Fruit fly (Drosophila melanogaster) whole organism, embryonic: ENCODE measurements around the gene ppk23.

Experiments used
- Abd-B ChIP-seq: fragments of 200-800 bp; sonication (Bioruptor generic); optimal IDR thresholded peaks from 2 replicates; lab custom pipeline; 2018; ENCODE audit warnings: missing biosample characterization, mild to moderate bottlenecking, missing genetic modification characterization, moderate library complexity
- Atf3 ChIP-seq: fragments of 200-800 bp; sonication (Bioruptor generic); optimal IDR thresholded peaks from 3 replicates; lab custom pipeline; 2016; ENCODE audit warnings: missing biosample characterization, missing genetic modification characterization
- Atf6 ChIP-seq: fragments of 200-800 bp; sonication (Bioruptor generic); IDR thresholded peaks from 2 replicates; pipeline ENCODE4 v1.3.6; 2022; ENCODE audit warnings: missing biosample characterization, missing genetic modification characterization
- CG10321 ChIP-seq: fragments of 200-800 bp; sonication (Bioruptor generic); IDR thresholded peaks from 2 replicates; pipeline ENCODE4 v1.3.6; 2022; ENCODE audit warnings: missing biosample characterization, missing genetic modification characterization
- CG10543 ChIP-seq: fragments of 200-800 bp; sonication (Bioruptor generic); optimal IDR thresholded peaks from 3 replicates; lab custom pipeline; 2017; ENCODE audit warnings: missing biosample characterization, mild to moderate bottlenecking, missing genetic modification characterization, moderate library complexity
- CG10654 ChIP-seq: fragments of 200-800 bp; sonication (Bioruptor generic); optimal IDR thresholded peaks from 2 replicates; lab custom pipeline; 2016; ENCODE audit warnings: missing biosample characterization, missing genetic modification characterization
- CG11560 ChIP-seq: fragments of 200-800 bp; sonication (Bioruptor generic); IDR thresholded peaks from 3 replicates; pipeline ENCODE4 v1.3.6; 2022; ENCODE audit warnings: missing biosample characterization, missing genetic modification characterization
- CG12942 ChIP-seq: fragments of 200-800 bp; sonication (Bioruptor generic); optimal IDR thresholded peaks from 3 replicates; lab custom pipeline; 2016; ENCODE audit warnings: missing biosample characterization, missing genetic modification characterization
- CG1647 ChIP-seq: fragments of 200-800 bp; sonication (Bioruptor generic); optimal IDR thresholded peaks from 3 replicates; lab custom pipeline; 2016; ENCODE audit warnings: missing biosample characterization, missing genetic modification characterization
- CG17186 ChIP-seq: fragments of 200-800 bp; sonication (Bioruptor generic); optimal IDR thresholded peaks from 3 replicates; lab custom pipeline; 2017; ENCODE audit warnings: missing biosample characterization, missing genetic modification reagents, missing genetic modification characterization
- CG17359 ChIP-seq: fragments of 200-800 bp; sonication (Bioruptor generic); optimal IDR thresholded peaks from 3 replicates; lab custom pipeline; 2018; ENCODE audit warnings: missing biosample characterization, mild to moderate bottlenecking, missing genetic modification characterization, moderate library complexity
- CG18619 ChIP-seq: fragments of 200-800 bp; sonication (Bioruptor generic); optimal IDR thresholded peaks from 3 replicates; lab custom pipeline; 2017; ENCODE audit warnings: missing biosample characterization, mild to moderate bottlenecking, missing genetic modification characterization
- CG2202 ChIP-seq: fragments of 200-800 bp; sonication (Bioruptor generic); optimal IDR thresholded peaks from 2 replicates; lab custom pipeline; 2018; ENCODE audit warnings: missing biosample characterization, mild to moderate bottlenecking, missing genetic modification characterization
- CG2875 ChIP-seq: fragments of 200-800 bp; sonication (Bioruptor generic); optimal IDR thresholded peaks from 2 replicates; lab custom pipeline; 2017; ENCODE audit warnings: missing biosample characterization, mild to moderate bottlenecking, missing genetic modification characterization, missing genetic modification reagents
- CG30403 ChIP-seq: fragments of 200-800 bp; sonication (Bioruptor generic); optimal IDR thresholded peaks from 3 replicates; lab custom pipeline; 2016; ENCODE audit warnings: missing biosample characterization, missing genetic modification characterization
- CG30431 ChIP-seq: fragments of 200-800 bp; sonication (Bioruptor generic); optimal IDR thresholded peaks from 2 replicates; lab custom pipeline; 2017; ENCODE audit warnings: missing biosample characterization, missing genetic modification characterization
- CG3281 ChIP-seq: fragments of 200-800 bp; sonication (Bioruptor generic); optimal IDR thresholded peaks from 3 replicates; lab custom pipeline; 2017; ENCODE audit warnings: missing biosample characterization, mild to moderate bottlenecking, missing genetic modification characterization
- CG33557 ChIP-seq: fragments of 200-800 bp; sonication (Bioruptor generic); optimal IDR thresholded peaks from 2 replicates; lab custom pipeline; 2019; ENCODE audit warnings: missing biosample characterization, mild to moderate bottlenecking, missing genetic modification characterization, moderate library complexity
- CG4730 ChIP-seq: fragments of 200-800 bp; sonication (Bioruptor generic); IDR thresholded peaks from 2 replicates; pipeline ENCODE4 v1.3.6; 2022; ENCODE audit warnings: missing biosample characterization, missing genetic modification characterization
- CG4820 ChIP-seq: fragments of 200-800 bp; sonication (Bioruptor generic); optimal IDR thresholded peaks from 3 replicates; lab custom pipeline; 2016; ENCODE audit warnings: missing biosample characterization, missing genetic modification characterization
- CG4854 ChIP-seq: fragments of 200-800 bp; sonication (Bioruptor generic); optimal IDR thresholded peaks from 2 replicates; lab custom pipeline; 2016; ENCODE audit warnings: missing biosample characterization, missing genetic modification characterization, inconsistent platforms
- CG7556 ChIP-seq: fragments of 200-800 bp; sonication (Bioruptor generic); optimal IDR thresholded peaks from 2 replicates; lab custom pipeline; 2017; ENCODE audit warnings: missing biosample characterization, mild to moderate bottlenecking, missing genetic modification characterization
- CG8765 ChIP-seq: fragments of 200-800 bp; sonication (Bioruptor generic); IDR thresholded peaks from 2 replicates; pipeline ENCODE4 v1.3.6; 2022; ENCODE audit warnings: missing biosample characterization, missing genetic modification characterization
- CTCF ChIP-seq: fragments of 200-800 bp; sonication (Bioruptor generic); optimal IDR thresholded peaks from 2 replicates; lab custom pipeline; 2017; ENCODE audit warnings: missing biosample characterization, mild to moderate bottlenecking, missing genetic modification characterization, moderate library complexity
- CoRest ChIP-seq: fragments of 200-800 bp; sonication (Bioruptor generic); optimal IDR thresholded peaks from 3 replicates; lab custom pipeline; 2018; ENCODE audit warnings: missing biosample characterization, mild to moderate bottlenecking, missing genetic modification characterization, moderate library complexity
- Dfd ChIP-seq, 2 experiments: fragments of >200 bp; optimal IDR thresholded peaks; 2 replicates each; lab custom pipeline; 2017; ENCODE audit warnings: missing biosample characterization in 2 of 2, missing genetic modification characterization in 2 of 2
- Drgx ChIP-seq: fragments of 200-800 bp; sonication (Bioruptor generic); IDR thresholded peaks from 2 replicates; pipeline ENCODE4 v1.3.6; 2022; ENCODE audit warnings: missing biosample characterization, missing genetic modification characterization
- HmgD ChIP-seq: fragments of 200-800 bp; sonication (Bioruptor generic); optimal IDR thresholded peaks from 3 replicates; lab custom pipeline; 2016; ENCODE audit warnings: missing biosample characterization, missing genetic modification characterization
- Lhr ChIP-seq: fragments of 200-800 bp; sonication (Bioruptor generic); optimal IDR thresholded peaks from 3 replicates; lab custom pipeline; 2017; ENCODE audit warnings: mild to moderate bottlenecking, missing biosample characterization, missing genetic modification reagents, missing genetic modification characterization
- Max ChIP-seq: fragments of 200-800 bp; sonication (Bioruptor generic); optimal IDR thresholded peaks from 2 replicates; lab custom pipeline; 2016; ENCODE audit warnings: missing biosample characterization, mild to moderate bottlenecking, missing genetic modification characterization
- Poxn ChIP-seq: fragments of 200-800 bp; sonication (Bioruptor generic); IDR thresholded peaks from 2 replicates; pipeline ENCODE4 v1.3.6; 2022; ENCODE audit warnings: missing biosample characterization, missing genetic modification characterization
- Ssrp ChIP-seq: fragments of 200-800 bp; sonication (Bioruptor generic); optimal IDR thresholded peaks from 2 replicates; lab custom pipeline; 2018; ENCODE audit warnings: missing biosample characterization, mild to moderate bottlenecking, missing genetic modification characterization, moderate library complexity
- ash1 ChIP-seq: fragments of 200-800 bp; sonication (Bioruptor generic); optimal IDR thresholded peaks from 2 replicates; lab custom pipeline; 2018; ENCODE audit warnings: missing biosample characterization, mild to moderate bottlenecking, missing genetic modification characterization
- bsh ChIP-seq, 2 experiments: fragments of 200-800 bp; sonication (Bioruptor generic); optimal IDR thresholded peaks; 2 replicates each; lab custom pipeline; 2017 to 2018; ENCODE audit warnings: mild to moderate bottlenecking in 2 of 2, missing biosample characterization in 2 of 2, missing genetic modification characterization in 2 of 2, moderate library complexity in 1 of 2
- chn ChIP-seq: fragments of 200-800 bp; sonication (Bioruptor generic); optimal IDR thresholded peaks from 2 replicates; lab custom pipeline; 2016; ENCODE audit warnings: missing biosample characterization, missing genetic modification characterization
- crol ChIP-seq: fragments of 200-800 bp; sonication (Bioruptor generic); IDR thresholded peaks from 2 replicates; pipeline ENCODE4 v1.3.6; 2022; ENCODE audit warnings: missing biosample characterization, missing genetic modification characterization
- dm ChIP-seq: fragments of 200-800 bp; sonication (Bioruptor generic); optimal IDR thresholded peaks from 3 replicates; lab custom pipeline; 2016; ENCODE audit warnings: missing biosample characterization, missing genetic modification characterization
- dpn ChIP-seq, 2 experiments: fragments of 200-800 bp; sonication (Bioruptor generic); optimal IDR thresholded peaks; 3 replicates each; lab custom pipeline; 2016; ENCODE audit warnings: missing biosample characterization in 2 of 2, missing genetic modification characterization in 2 of 2
- ewg ChIP-seq: fragments of 200-800 bp; sonication (Bioruptor generic); optimal IDR thresholded peaks from 3 replicates; lab custom pipeline; 2017; ENCODE audit warnings: mild to moderate bottlenecking, missing biosample characterization, missing genetic modification reagents, missing genetic modification characterization
- grn ChIP-seq: fragments of 200-800 bp; sonication (Bioruptor generic); optimal IDR thresholded peaks from 3 replicates; lab custom pipeline; 2017; ENCODE audit warnings: missing biosample characterization, missing genetic modification characterization
- luna ChIP-seq: fragments of 200-800 bp; sonication (Bioruptor generic); optimal IDR thresholded peaks from 2 replicates; lab custom pipeline; 2016; ENCODE audit warnings: missing biosample characterization, missing genetic modification characterization
- mam ChIP-seq: fragments of 200-800 bp; sonication (Bioruptor generic); optimal IDR thresholded peaks from 3 replicates; lab custom pipeline; 2016; ENCODE audit warnings: missing biosample characterization, missing genetic modification characterization
- prd ChIP-seq, 3 experiments: fragments of >200 bp in 2 of 3; fragments of 200-800 bp in 1 of 3; sonication (Bioruptor generic) in 1 of 3; optimal IDR thresholded peaks in 2 of 3; IDR thresholded peaks in 1 of 3; 2 replicates in 2 of 3; 3 replicates in 1 of 3; pipeline versions ENCODE4 v1.3.6 to Lab custom; 2017 to 2022; ENCODE audit warnings: missing biosample characterization in 1 of 3, missing genetic modification characterization in 1 of 3
- psq ChIP-seq: fragments of 200-800 bp; sonication (Bioruptor generic); optimal IDR thresholded peaks from 2 replicates; lab custom pipeline; 2017; ENCODE audit warnings: missing biosample characterization, missing genetic modification characterization
- rib ChIP-seq: fragments of 200-800 bp; sonication (Bioruptor generic); IDR thresholded peaks from 2 replicates; pipeline ENCODE4 v1.3.6; 2022; ENCODE audit warnings: missing biosample characterization, missing genetic modification characterization
- ro ChIP-seq: fragments of 200-800 bp; sonication (Bioruptor generic); IDR thresholded peaks from 2 replicates; pipeline ENCODE4 v1.3.6; 2022; ENCODE audit warnings: missing biosample characterization, missing genetic modification characterization
- schlank ChIP-seq: fragments of 200-800 bp; sonication (Bioruptor generic); optimal IDR thresholded peaks from 2 replicates; lab custom pipeline; 2018; ENCODE audit warnings: missing biosample characterization, mild to moderate bottlenecking, missing genetic modification characterization
- sqz ChIP-seq: fragments of 200-800 bp; sonication (Bioruptor generic); optimal IDR thresholded peaks from 3 replicates; lab custom pipeline; 2018; ENCODE audit warnings: missing biosample characterization, mild to moderate bottlenecking, missing genetic modification characterization
- tap ChIP-seq: fragments of 200-800 bp; optimal IDR thresholded peaks from 3 replicates; lab custom pipeline; 2019; ENCODE audit warnings: missing biosample characterization, mild to moderate bottlenecking, missing genetic modification characterization, moderate library complexity
- vvl ChIP-seq: fragments of 200-800 bp; sonication (Bioruptor generic); IDR thresholded peaks from 2 replicates; pipeline ENCODE4 v1.3.6; 2022; ENCODE audit warnings: missing biosample characterization, missing genetic modification characterization

The ppk23 gene

DNA sequence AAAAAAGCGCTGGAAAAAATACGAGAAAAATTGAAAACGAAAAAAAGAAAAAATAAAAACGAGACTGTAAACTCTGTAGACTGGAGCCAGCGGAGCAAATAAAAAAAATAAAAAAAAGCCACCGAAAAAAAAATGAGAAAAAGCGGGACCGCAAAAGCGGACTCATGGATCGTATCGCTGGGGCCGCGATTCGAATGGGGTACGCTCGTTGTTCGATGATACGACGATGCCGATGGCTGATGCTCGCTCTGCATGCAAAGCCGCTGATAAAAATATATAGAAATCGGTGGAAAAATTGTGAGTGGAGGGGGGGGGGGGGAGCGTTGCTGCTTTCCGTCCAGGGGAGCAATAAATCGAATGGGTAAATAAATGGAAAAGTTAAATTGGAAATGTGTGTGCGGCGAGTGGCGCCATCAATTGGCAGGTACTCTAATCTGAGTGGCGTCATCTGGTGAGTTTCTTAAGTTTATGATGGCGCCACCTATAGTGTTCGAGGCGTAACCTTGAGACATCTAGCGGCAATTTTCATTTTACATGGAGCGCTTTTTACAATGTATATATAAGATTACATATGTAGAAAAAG lies 37.4 kb downstream of the ppk23 start (continued):
- peak; percentile 53 for TF ChIP-seq Lhr (GFP tag; lab: Kevin White, UChicago)
- TF ChIP-seq Drgx (GFP tag; lab: Robert Waterston, UW), result peak; percentile 97
- TF ChIP-seq dm (GFP tag; lab: Kevin White, UChicago), result no peak
- peak; percentile 40 for TF ChIP-seq CoRest (tag; lab: Kevin White, UChicago)
- TF ChIP-seq grn (GFP tag; lab: Kevin White, UChicago), result no peak
- no peak for TF ChIP-seq CG2202
- peak; percentile 38 for TF ChIP-seq Atf3 (GFP tag; lab: Kevin White, UChicago)
- TF ChIP-seq ash1, result peak; percentile 49
- TF ChIP-seq CG4820 (GFP tag; lab: Kevin White, UChicago), result peak; percentile 41
- peak; percentile 34 for TF ChIP-seq CG18619
- no peak for TF ChIP-seq luna
- TF ChIP-seq Ssrp, result peak; percentile 33
- peak; percentile 31 for TF ChIP-seq CG10654
- TF ChIP-seq dpn (GFP tag; optimal IDR thresholded peaks at IDR 0.05; lab: Kevin White, UChicago), result peak; percentile 56 to 64
- TF ChIP-seq CG30403 (GFP tag; lab: Kevin White, UChicago), result peak; percentile 72
- peak; percentile 42; the same call in 1 of the 2 replicates for TF ChIP-seq Poxn
- TF ChIP-seq CG10321 (GFP tag; lab: Robert Waterston, UW), result peak; percentile 29; the same call in 1 of the 2 replicates
- peak; percentile 63; the same call in 1 of the 2 replicates for TF ChIP-seq CG8765
- TF ChIP-seq CG7556, result peak; percentile 20
- peak; percentile 87 for TF ChIP-seq sqz (GFP tag; lab: Kevin White, UChicago)
- no peak for TF ChIP-seq CG17186 (GFP tag; lab: Kevin White, UChicago)
- TF ChIP-seq CG1647 (GFP tag; lab: Kevin White, UChicago), result peak; percentile 19
- TF ChIP-seq tap (tag; lab: Kevin White, UChicago), result no peak
- TF ChIP-seq CG30431, result peak; percentile 77
- no peak for TF ChIP-seq Max
- TF ChIP-seq schlank (tag; lab: Kevin White, UChicago), result no peak
- peak; percentile 88 for TF ChIP-seq vvl (GFP tag; lab: Robert Waterston, UW)
- TF ChIP-seq CG10543, result peak; percentile 74
- TF ChIP-seq ewg, result peak; percentile 21
- TF ChIP-seq CG4730 (GFP tag; lab: Robert Waterston, UW), result peak; percentile 76
- TF ChIP-seq CG3281 (GFP tag; lab: Kevin White, UChicago), result no peak
- TF ChIP-seq chn, result peak; percentile 31
- TF ChIP-seq CG4854, result no peak
- TF ChIP-seq Atf6 (GFP tag; lab: Robert Waterston, UW), result 0 out of 2 replicates have a peak, but pooled peaks have one; percentile 15
- TF ChIP-seq Dfd (GFP tag; optimal IDR thresholded peaks at IDR 0.05; lab: Kevin White, UChicago), result no peak
- peak; percentile 34 for TF ChIP-seq Abd-B (GFP tag; lab: Kevin White, UChicago)
- TF ChIP-seq CG11560 (tag; lab: Robert Waterston, UW), result peak; percentile 74; the same call in 2 of the 3 replicates
- TF ChIP-seq bsh (GFP tag; optimal IDR thresholded peaks at IDR 0.05; lab: Kevin White, UChicago), result peak; percentile 57 to 99
- peak; percentile 66 for TF ChIP-seq ro
- TF ChIP-seq CG2875, result peak; percentile 47
- peak; percentile 98 for TF ChIP-seq CTCF
- TF ChIP-seq rib, result no peak; the same call in 1 of the 2 replicates
- no peak for TF ChIP-seq psq
- peak; percentile 57 for TF ChIP-seq CG17359 (tag; lab: Kevin White, UChicago)
- TF ChIP-seq prd (optimal IDR thresholded peaks at IDR 0.05; lab: Kevin White, UChicago), result no peak
- TF ChIP-seq prd (GFP tag; IDR thresholded peaks at IDR 0.05; lab: Robert Waterston, UW), result peak; percentile 85
- peak; percentile 28 for TF ChIP-seq mam (GFP tag; lab: Kevin White, UChicago)
- peak; percentile 70 for TF ChIP-seq crol (GFP tag; lab: Robert Waterston, UW)
- TF ChIP-seq CG33557 (GFP tag; lab: Kevin White, UChicago), result no peak
- no peak for TF ChIP-seq CG12942
- TF ChIP-seq HmgD (GFP tag; lab: Kevin White, UChicago), result peak; percentile 59
